Fruit fly (Drosophila melanogaster) whole organism, embryonic: ENCODE results near the gene CG9300.

Experiments
- Adf1 ChIP-seq: fragments of 200-800 bp; sonication (Bioruptor generic); IDR thresholded peaks from 2 replicates; pipeline ENCODE4 v1.3.6; 2022; ENCODE audit warnings: missing biosample characterization, missing genetic modification characterization
- Awh ChIP-seq: fragments of 200-800 bp; sonication (Bioruptor generic); IDR thresholded peaks from 2 replicates; pipeline ENCODE4, ENCODE4 v1.3.6; 2022; ENCODE audit warnings: missing biosample characterization, missing genetic modification characterization
- B-H2 ChIP-seq: fragments of 200-800 bp; sonication (Bioruptor generic); optimal IDR thresholded peaks from 2 replicates; lab custom pipeline; 2018; ENCODE audit warnings: missing biosample characterization, mild to moderate bottlenecking, missing genetic modification characterization
- CG10565 ChIP-seq: fragments of 200-800 bp; sonication (Bioruptor generic); optimal IDR thresholded peaks from 3 replicates; lab custom pipeline; 2016; ENCODE audit warnings: missing biosample characterization, mild to moderate bottlenecking, missing genetic modification characterization
- CG10979 ChIP-seq: fragments of 200-800 bp; sonication (Bioruptor generic); optimal IDR thresholded peaks from 2 replicates; lab custom pipeline; 2018; ENCODE audit warnings: missing biosample characterization, mild to moderate bottlenecking, missing genetic modification characterization, moderate library complexity
- CG13894 ChIP-seq: fragments of 200-800 bp; sonication (Bioruptor generic); optimal IDR thresholded peaks from 3 replicates; lab custom pipeline; 2018; ENCODE audit warnings: missing biosample characterization, mild to moderate bottlenecking, missing genetic modification characterization, moderate library complexity
- CG15479 ChIP-seq: fragments of 200-800 bp; sonication (Bioruptor generic); optimal IDR thresholded peaks from 3 replicates; lab custom pipeline; 2019; ENCODE audit warnings: missing biosample characterization, mild to moderate bottlenecking, missing genetic modification characterization, moderate library complexity
- CG17361 ChIP-seq: fragments of 200-800 bp; sonication (Bioruptor generic); IDR thresholded peaks from 3 replicates; pipeline ENCODE4 v1.3.6; 2022; ENCODE audit warnings: missing biosample characterization, missing genetic modification characterization
- CG18619 ChIP-seq: fragments of 200-800 bp; sonication (Bioruptor generic); optimal IDR thresholded peaks from 3 replicates; lab custom pipeline; 2017; ENCODE audit warnings: missing biosample characterization, mild to moderate bottlenecking, missing genetic modification characterization
- CG30403 ChIP-seq: fragments of 200-800 bp; sonication (Bioruptor generic); optimal IDR thresholded peaks from 3 replicates; lab custom pipeline; 2016; ENCODE audit warnings: missing biosample characterization, missing genetic modification characterization
- CG3407 ChIP-seq: fragments of 200-800 bp; sonication (Bioruptor generic); optimal IDR thresholded peaks from 2 replicates; lab custom pipeline; 2018; ENCODE audit warnings: missing biosample characterization, mild to moderate bottlenecking, missing genetic modification characterization
- CG34376 ChIP-seq: fragments of 200-800 bp; sonication (Bioruptor generic); optimal IDR thresholded peaks from 2 replicates; lab custom pipeline; 2018; ENCODE audit warnings: missing biosample characterization, mild to moderate bottlenecking, missing genetic modification characterization
- CG43689 ChIP-seq: fragments of 200-800 bp; sonication (Bioruptor generic); IDR thresholded peaks from 2 replicates; pipeline ENCODE4 v1.3.6; 2022; ENCODE audit warnings: missing biosample characterization, missing genetic modification characterization
- CG4404 ChIP-seq: fragments of 200-800 bp; sonication (Bioruptor generic); IDR thresholded peaks from 2 replicates; pipeline ENCODE4 v1.3.6; 2022; ENCODE audit warnings: missing biosample characterization, missing genetic modification characterization
- CG4820 ChIP-seq: fragments of 200-800 bp; sonication (Bioruptor generic); optimal IDR thresholded peaks from 3 replicates; lab custom pipeline; 2016; ENCODE audit warnings: missing biosample characterization, missing genetic modification characterization
- CG6813 ChIP-seq: fragments of 200-800 bp; sonication (Bioruptor generic); optimal IDR thresholded peaks from 2 replicates; lab custom pipeline; 2017; ENCODE audit warnings: missing biosample characterization, missing genetic modification characterization, mild to moderate bottlenecking, moderate library complexity, missing genetic modification reagents
- CG7839 ChIP-seq: fragments of 200-800 bp; sonication (Bioruptor generic); optimal IDR thresholded peaks from 3 replicates; lab custom pipeline; 2018; ENCODE audit warnings: missing biosample characterization, mild to moderate bottlenecking, missing genetic modification characterization, moderate library complexity
- CG7928 ChIP-seq: fragments of 200-800 bp; sonication (Bioruptor generic); optimal IDR thresholded peaks from 2 replicates; lab custom pipeline; 2017; ENCODE audit warnings: missing biosample characterization, mild to moderate bottlenecking, missing genetic modification characterization
- CG8089 ChIP-seq: fragments of 200-800 bp; sonication (Bioruptor generic); optimal IDR thresholded peaks from 3 replicates; lab custom pipeline; 2016; ENCODE audit warnings: missing biosample characterization, missing genetic modification characterization
- CG8359 ChIP-seq: fragments of 200-800 bp; sonication (Bioruptor generic); optimal IDR thresholded peaks from 2 replicates; lab custom pipeline; 2017; ENCODE audit warnings: missing biosample characterization, mild to moderate bottlenecking, missing genetic modification characterization, borderline replicate concordance
- CG8388 ChIP-seq: fragments of 200-800 bp; sonication (Bioruptor generic); optimal IDR thresholded peaks from 2 replicates; lab custom pipeline; 2019; ENCODE audit warnings: missing biosample characterization, mild to moderate bottlenecking, missing genetic modification characterization, moderate library complexity
- Dfd ChIP-seq, 2 experiments: fragments of >200 bp; optimal IDR thresholded peaks; 2 replicates each; lab custom pipeline; 2017; ENCODE audit warnings: missing biosample characterization in 2 of 2, missing genetic modification characterization in 2 of 2
- E2f2 ChIP-seq: fragments of 200-800 bp; sonication (Bioruptor generic); IDR thresholded peaks from 2 replicates; pipeline ENCODE4 v1.3.6; 2022; ENCODE audit warnings: missing biosample characterization, missing genetic modification characterization
- ERR ChIP-seq: fragments of 200-800 bp; sonication (Bioruptor generic); optimal IDR thresholded peaks from 2 replicates; lab custom pipeline; 2016; ENCODE audit warnings: missing biosample characterization, missing genetic modification characterization
- Elba2 ChIP-seq: fragments of 200-800 bp; sonication (Bioruptor generic); optimal IDR thresholded peaks from 3 replicates; lab custom pipeline; 2016; ENCODE audit warnings: missing biosample characterization, missing genetic modification characterization
- HHEX ChIP-seq: fragments of 200-800 bp; sonication (Bioruptor generic); optimal IDR thresholded peaks from 3 replicates; lab custom pipeline; 2017; ENCODE audit warnings: missing biosample characterization, mild to moderate bottlenecking, missing genetic modification characterization, missing genetic modification reagents
- Lhr ChIP-seq: fragments of 200-800 bp; sonication (Bioruptor generic); optimal IDR thresholded peaks from 3 replicates; lab custom pipeline; 2017; ENCODE audit warnings: mild to moderate bottlenecking, missing biosample characterization, missing genetic modification reagents, missing genetic modification characterization
- MTF-1 ChIP-seq: fragments of 200-800 bp; sonication (Bioruptor generic); optimal IDR thresholded peaks from 2 replicates; lab custom pipeline; 2018; ENCODE audit warnings: missing biosample characterization, mild to moderate bottlenecking, missing genetic modification characterization, borderline replicate concordance
- NfI ChIP-seq: fragments of 200-800 bp; sonication (Bioruptor generic); optimal IDR thresholded peaks from 3 replicates; lab custom pipeline; 2018; ENCODE audit warnings: missing biosample characterization, mild to moderate bottlenecking, missing genetic modification characterization, moderate library complexity
- Scr ChIP-seq: fragments of 200-800 bp; sonication (Bioruptor generic); IDR thresholded peaks from 2 replicates; pipeline ENCODE4 v1.3.6; 2022; ENCODE audit warnings: missing biosample characterization, missing genetic modification characterization; ENCODE audit not compliant: partially characterized antibody
- Side ChIP-seq: fragments of 200-800 bp; sonication (Bioruptor generic); optimal IDR thresholded peaks from 2 replicates; lab custom pipeline; 2016; ENCODE audit warnings: missing biosample characterization, missing genetic modification characterization
- Six4 ChIP-seq: fragments of 200-800 bp; sonication (Bioruptor generic); optimal IDR thresholded peaks from 2 replicates; lab custom pipeline; 2016; ENCODE audit warnings: missing biosample characterization, missing genetic modification characterization
- Xrp1 ChIP-seq: fragments of 200-800 bp; sonication (Bioruptor generic); IDR thresholded peaks from 2 replicates; pipeline ENCODE4 v1.3.6; 2022; ENCODE audit warnings: missing biosample characterization, missing genetic modification characterization
- crol ChIP-seq: fragments of 200-800 bp; sonication (Bioruptor generic); IDR thresholded peaks from 2 replicates; pipeline ENCODE4 v1.3.6; 2022; ENCODE audit warnings: missing biosample characterization, missing genetic modification characterization
- dysf ChIP-seq: fragments of 200-800 bp; sonication (Bioruptor generic); IDR thresholded peaks from 3 replicates; pipeline ENCODE4 v1.3.6; 2022; ENCODE audit warnings: missing biosample characterization, missing genetic modification characterization
- lmd ChIP-seq: fragments of 200-800 bp; sonication (Bioruptor generic); IDR thresholded peaks from 2 replicates; pipeline ENCODE4 v1.3.6; 2022; ENCODE audit warnings: missing biosample characterization, missing genetic modification characterization
- nmo ChIP-seq: fragments of 200-800 bp; sonication (Bioruptor generic); optimal IDR thresholded peaks from 2 replicates; lab custom pipeline; 2018; ENCODE audit warnings: missing biosample characterization, mild to moderate bottlenecking, missing genetic modification characterization, moderate library complexity
- onecut ChIP-seq: fragments of 200-800 bp; sonication (Bioruptor generic); IDR thresholded peaks from 2 replicates; pipeline ENCODE4 v1.3.6; 2022; ENCODE audit warnings: missing biosample characterization, missing genetic modification characterization
- phol ChIP-seq: fragments of 200-800 bp; sonication (Bioruptor generic); optimal IDR thresholded peaks from 3 replicates; lab custom pipeline; 2018; ENCODE audit warnings: missing biosample characterization, mild to moderate bottlenecking, missing genetic modification characterization, moderate library complexity
- pzg ChIP-seq: fragments of 200-800 bp; sonication (Bioruptor generic); optimal IDR thresholded peaks from 3 replicates; lab custom pipeline; 2018; ENCODE audit warnings: missing biosample characterization, mild to moderate bottlenecking, missing genetic modification characterization, moderate library complexity
- ranshi ChIP-seq: fragments of 200-800 bp; sonication (Bioruptor generic); IDR thresholded peaks from 2 replicates; pipeline ENCODE4 v1.3.6; 2022; ENCODE audit warnings: missing biosample characterization, missing genetic modification characterization
- rib ChIP-seq: fragments of 200-800 bp; sonication (Bioruptor generic); IDR thresholded peaks from 2 replicates; pipeline ENCODE4 v1.3.6; 2022; ENCODE audit warnings: missing biosample characterization, missing genetic modification characterization
- ro ChIP-seq: fragments of 200-800 bp; sonication (Bioruptor generic); IDR thresholded peaks from 2 replicates; pipeline ENCODE4 v1.3.6; 2022; ENCODE audit warnings: missing biosample characterization, missing genetic modification characterization
- scrt ChIP-seq: fragments of 200-800 bp; sonication (Bioruptor generic); optimal IDR thresholded peaks from 2 replicates; lab custom pipeline; 2018; ENCODE audit warnings: missing biosample characterization, mild to moderate bottlenecking, missing genetic modification characterization, moderate library complexity
- shn ChIP-seq: fragments of 200-800 bp; sonication (Bioruptor generic); optimal IDR thresholded peaks from 3 replicates; lab custom pipeline; 2016; ENCODE audit warnings: missing biosample characterization, missing genetic modification characterization
- sob ChIP-seq: fragments of 200-800 bp; sonication (Bioruptor generic); IDR thresholded peaks from 2 replicates; pipeline ENCODE4 v1.3.6; 2022; ENCODE audit warnings: missing biosample characterization, missing genetic modification characterization
- stc ChIP-seq: fragments of 200-800 bp; sonication (Bioruptor generic); IDR thresholded peaks from 2 replicates; pipeline ENCODE4 v1.3.6; 2022; ENCODE audit warnings: missing biosample characterization, missing genetic modification characterization
- toy ChIP-seq: fragments of 200-800 bp; sonication (Bioruptor generic); IDR thresholded peaks from 2 replicates; pipeline ENCODE4 v1.3.6; 2022; ENCODE audit warnings: missing biosample characterization, missing genetic modification characterization
- wdn ChIP-seq: fragments of 200-800 bp; sonication (Bioruptor generic); IDR thresholded peaks from 2 replicates; pipeline ENCODE4 v1.3.6; 2022; ENCODE audit warnings: missing biosample characterization, missing genetic modification characterization
- zfh2 ChIP-seq: fragments of 200-800 bp; sonication (Bioruptor generic); optimal IDR thresholded peaks from 2 replicates; lab custom pipeline; 2016; ENCODE audit warnings: missing biosample characterization, missing genetic modification characterization

Gene CG9300

dm6 chr3L:19560695-19561246 is 8.6 kb downstream of the CG9300 start (continued):
- TF ChIP-seq Dfd (GFP tag; optimal IDR thresholded peaks at IDR 0.05; lab: Kevin White, UChicago) (no peak), CG18619 (GFP tag; lab: Kevin White, UChicago) (peak; percentile 92), CG10979 (tag; lab: Kevin White, UChicago) (peak; percentile 98), CG7839 (tag; lab: Kevin White, UChicago) (peak; percentile 97), ranshi (peak; percentile 95), wdn (peak; percentile 93), stc (GFP tag; lab: Robert Waterston, UW) (peak; percentile 90), ERR (GFP tag; lab: Kevin White, UChicago) (peak; percentile 67), ro (GFP tag; lab: Robert Waterston, UW) (peak; percentile 85), CG34376 (GFP tag; lab: Kevin White, UChicago) (peak; percentile 85), lmd (GFP tag; lab: Robert Waterston, UW) (peak; percentile 94), Xrp1 (GFP tag; lab: Robert Waterston, UW) (peak; percentile 97), Six4 (GFP tag; lab: Kevin White, UChicago) (peak; percentile 91), phol (tag; lab: Kevin White, UChicago) (peak; percentile 95), onecut (GFP tag; lab: Robert Waterston, UW) (peak; percentile 91), CG13894 (tag; lab: Kevin White, UChicago) (peak; percentile 91), CG6813 (peak; percentile 95), sob (peak; percentile 96), CG15479 (peak; percentile 96), toy (GFP tag; lab: Robert Waterston, UW) (peak; percentile 89; the same call in 1 of the 2 replicates), E2f2 (GFP tag; lab: Robert Waterston, UW) (peak; percentile 80), Lhr (GFP tag; lab: Kevin White, UChicago) (peak; percentile 92), Elba2 (GFP tag; lab: Kevin White, UChicago) (peak; percentile 96), CG10565 (GFP tag; lab: Kevin White, UChicago) (peak; percentile 83), crol (GFP tag; lab: Robert Waterston, UW) (peak; percentile 53), CG8388 (GFP tag; lab: Kevin White, UChicago) (peak; percentile 94), Awh (GFP tag; lab: Robert Waterston, UW) (peak; percentile 94), Adf1 (GFP tag; lab: Robert Waterston, UW) (peak; percentile 88), Side (GFP tag; lab: Kevin White, UChicago) (peak; percentile 92), B-H2 (GFP tag; lab: Kevin White, UChicago) (peak; percentile 95), CG30403 (GFP tag; lab: Kevin White, UChicago) (peak; percentile 97), CG7928 (GFP tag; lab: Kevin White, UChicago) (peak; percentile 67), dysf (GFP tag; lab: Robert Waterston, UW) (peak; percentile 96), CG43689 (GFP tag; lab: Robert Waterston, UW) (peak; percentile 77), MTF-1 (GFP tag; lab: Kevin White, UChicago) (peak; percentile 94), shn (peak; percentile 61), HHEX (GFP tag; lab: Kevin White, UChicago) (peak; percentile 93), CG3407 (GFP tag; lab: Kevin White, UChicago) (peak; percentile 89), scrt (GFP tag; lab: Kevin White, UChicago) (peak; percentile 90), CG4404 (peak; percentile 98), CG8089 (GFP tag; lab: Kevin White, UChicago) (peak; percentile 90), NfI (peak; percentile 93), Scr (no peak), zfh2 (GFP tag; lab: Kevin White, UChicago) (peak; percentile 90), rib (GFP tag; lab: Robert Waterston, UW) (peak; percentile 93), CG17361 (peak; percentile 94), CG8359 (GFP tag; lab: Kevin White, UChicago) (peak; percentile 92), nmo (peak; percentile 97), pzg (no peak), CG4820 (peak; percentile 95)
